Fruit fly (Drosophila melanogaster) whole organism, adult: Measurements from ENCODE around the gene CG9386.

Source experiments
- CG11617 ChIP-seq: fragments of 200-800 bp; sonication (Bioruptor generic); optimal IDR thresholded peaks from 2 replicates; lab custom pipeline; 2017; ENCODE audit warnings: mild to moderate bottlenecking, missing biosample characterization, missing genetic modification reagents, missing genetic modification characterization
- CG14711 ChIP-seq: fragments of 200-800 bp; sonication (Bioruptor generic); optimal IDR thresholded peaks from 2 replicates; lab custom pipeline; 2018; ENCODE audit warnings: missing biosample characterization, mild to moderate bottlenecking, missing genetic modification characterization, moderate library complexity
- CG33017 ChIP-seq: fragments of 200-800 bp; sonication (Bioruptor generic); optimal IDR thresholded peaks from 2 replicates; lab custom pipeline; 2018; ENCODE audit warnings: missing biosample characterization, mild to moderate bottlenecking, missing genetic modification characterization, moderate library complexity
- CG7045 ChIP-seq: fragments of 200-800 bp; sonication (Bioruptor generic); optimal IDR thresholded peaks from 2 replicates; lab custom pipeline; 2017; ENCODE audit warnings: missing biosample characterization, mild to moderate bottlenecking, missing genetic modification characterization
- Clk ChIP-seq: fragments of 200-800 bp; sonication (Bioruptor generic); optimal IDR thresholded peaks from 2 replicates; lab custom pipeline; 2017; ENCODE audit warnings: missing biosample characterization, missing genetic modification characterization
- Hr96 ChIP-seq: fragments of 200-800 bp; sonication (Bioruptor generic); optimal IDR thresholded peaks from 2 replicates; lab custom pipeline; 2016; ENCODE audit warnings: missing biosample characterization, missing genetic modification characterization
- bab1 ChIP-seq: fragments of 200-800 bp; sonication (Bioruptor generic); optimal IDR thresholded peaks from 3 replicates; lab custom pipeline; 2019; ENCODE audit warnings: missing biosample characterization, mild to moderate bottlenecking, missing genetic modification characterization, moderate library complexity
- cic ChIP-seq: fragments of 200-800 bp; sonication (Bioruptor generic); optimal IDR thresholded peaks from 2 replicates; lab custom pipeline; 2017; ENCODE audit warnings: missing biosample characterization, mild to moderate bottlenecking, missing genetic modification characterization, moderate library complexity
- kay ChIP-seq: fragments of 200-800 bp; sonication (Bioruptor generic); peaks from one replicate; lab custom pipeline; 2016; ENCODE audit warnings: missing biosample characterization, missing genetic modification characterization, borderline replicate concordance
- toe ChIP-seq: fragments of 200-800 bp; sonication (Bioruptor generic); optimal IDR thresholded peaks from 2 replicates; lab custom pipeline; 2016; ENCODE audit warnings: missing biosample characterization, missing genetic modification characterization

DNA sequence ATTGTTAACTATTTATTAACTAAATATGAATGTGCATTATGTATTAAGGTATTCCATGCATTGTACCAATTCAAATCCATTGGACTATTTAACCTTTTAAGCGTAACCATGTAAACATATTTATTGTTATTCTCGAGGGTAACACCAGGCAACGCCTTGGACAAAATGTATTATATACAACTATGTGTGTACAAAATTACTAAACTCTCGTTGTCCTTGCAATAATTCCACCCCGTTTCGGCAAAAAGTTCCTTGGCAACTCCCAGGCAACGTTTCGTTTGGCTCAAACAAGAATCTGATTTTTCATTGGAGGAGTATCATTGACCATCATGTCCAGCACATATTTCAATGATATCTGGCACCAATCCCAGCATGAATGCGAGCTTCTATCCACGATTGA, 10.7 kb upstream of the CG9386 start, which contains the start of gene CG16789:
- TF ChIP-seq Hr96 (GFP tag; lab: Kevin White, UChicago) (no peak), toe (no peak), bab1 (GFP tag; lab: Kevin White, UChicago) (no peak), CG7045 (GFP tag; lab: Kevin White, UChicago) (no peak), CG14711 (no peak), kay (no peak), CG11617 (GFP tag; lab: Kevin White, UChicago) (no peak), Clk (GFP tag; lab: Kevin White, UChicago) (no peak), CG33017 (tag; lab: Kevin White, UChicago) (no peak), cic (GFP tag; lab: Kevin White, UChicago) (no peak)
